Worm (Caenorhabditis elegans): Measurements from ENCODE around the gene irld-34.
A peak's percentile ranks its signal among the peaks of the same experiment; 100 is the strongest.

Gene irld-34

DNA sequence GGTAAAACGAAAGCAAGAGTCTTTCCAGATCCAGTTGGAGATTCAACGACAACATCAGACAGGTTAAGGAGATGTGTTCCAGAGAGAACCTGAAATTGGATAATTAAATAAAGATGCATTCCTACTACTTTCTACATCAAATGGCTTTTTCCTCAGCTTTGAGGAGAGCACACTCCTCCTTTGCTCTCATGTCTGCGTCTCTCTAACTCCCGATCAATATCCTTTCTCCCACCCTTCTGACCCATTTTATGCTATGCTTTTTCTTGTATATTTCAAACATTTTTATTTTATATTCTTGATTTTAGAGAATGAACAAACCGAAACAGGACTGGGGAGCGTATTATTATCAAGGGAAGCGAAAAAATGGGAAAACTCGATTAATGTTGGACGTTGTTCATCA lies 11.0 kb upstream of the irld-34 start, which contains the start of gene ZK512.11:
ZK512.11 (plus strand) TSS at position 301 of the 400 bp plus-strand sequence.
- TF ChIP-seq mml-1 (tag; optimal IDR thresholded peaks at IDR 0.05) (no peak), unc-39 (tag; optimal IDR thresholded peaks at IDR 0.05) (no peak), hmg-11 (tag; optimal IDR thresholded peaks at IDR 0.05) (peak; percentile 7), lin-39 (tag; optimal IDR thresholded peaks at IDR 0.05) (no peak), elt-3 (tag; optimal IDR thresholded peaks at IDR 0.05) (no peak), pha-4 (tag; optimal IDR thresholded peaks at IDR 0.05) (no peak), jun-1 (tag; optimal IDR thresholded peaks at IDR 0.05) (no peak), ceh-9 (tag; optimal IDR thresholded peaks at IDR 0.05) (no peak), nhr-11 (tag; optimal IDR thresholded peaks at IDR 0.05) (no peak), nhr-43 (tag; optimal IDR thresholded peaks at IDR 0.05; ENCODE audit: poor library complexity, severe bottlenecking) (no peak), mdl-1 (tag; optimal IDR thresholded peaks at IDR 0.05) (no peak), ZK546.5 (tag; optimal IDR thresholded peaks at IDR 0.05) (no peak), nfya-1 (tag; optimal IDR thresholded peaks at IDR 0.05; ENCODE audit: insufficient read depth) (peak; percentile 11)

ce11 chrIII:9144744-9145390 lies 10.0 kb upstream of the irld-34 start, which contains the start of the genes ZK512.2 and ZK512.4:
Gene ZK512.2, minus strand, starts transcription at chrIII:9144794.
Gene ZK512.4, plus strand, starts transcription at chrIII:9145340.
- no peak for TF ChIP-seq ZK546.5 (tag; optimal IDR thresholded peaks at IDR 0.05)
- TF ChIP-seq pha-4 (tag; optimal IDR thresholded peaks at IDR 0.05) = peak; percentile 52

DNA sequence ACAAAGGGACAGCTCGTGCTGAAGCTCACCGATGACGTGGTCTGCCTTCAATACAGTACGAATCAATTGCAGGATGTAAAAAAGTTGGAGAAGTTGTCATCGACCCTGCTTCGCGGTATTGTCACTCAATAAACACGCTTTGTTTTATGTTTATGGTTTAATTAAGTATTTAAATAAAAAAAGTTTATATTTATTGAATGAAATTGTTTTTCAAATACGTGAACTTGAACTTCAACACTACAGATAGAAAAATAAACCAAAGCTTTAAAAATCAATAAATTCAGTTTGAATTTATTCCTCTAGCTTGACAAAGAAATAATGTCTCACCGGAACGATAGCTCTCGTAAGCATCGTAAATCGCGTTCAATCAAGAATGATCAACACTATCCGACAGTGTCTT lies 9.1 kb upstream of the irld-34 start, which contains the start of gene ZK512.8:
ZK512.8 (plus strand) TSS at position 301 of the 400 bp plus-strand sequence.
- no peak for TF ChIP-seq ZK546.5 (tag; optimal IDR thresholded peaks at IDR 0.05)
- TF ChIP-seq mdl-1 (tag; optimal IDR thresholded peaks at IDR 0.05) = no peak
- TF ChIP-seq ceh-16 (tag; optimal IDR thresholded peaks at IDR 0.05) = no peak
- TF ChIP-seq egl-5 (tag; optimal IDR thresholded peaks at IDR 0.05) = no peak
- TF ChIP-seq ztf-11 (tag; optimal IDR thresholded peaks at IDR 0.05) = no peak
- no peak for TF ChIP-seq mml-1 (tag; optimal IDR thresholded peaks at IDR 0.05)
- TF ChIP-seq lin-39 (tag; optimal IDR thresholded peaks at IDR 0.05) = no peak
- no peak for TF ChIP-seq ceh-82 (tag; optimal IDR thresholded peaks at IDR 0.05)
- TF ChIP-seq unc-39 (tag; optimal IDR thresholded peaks at IDR 0.05) = no peak
- TF ChIP-seq nhr-25 (tag; optimal IDR thresholded peaks at IDR 0.05) = no peak

- no peak for TF ChIP-seq unc-62 (GFP tag; optimal IDR thresholded peaks at IDR 0.05)
- no peak for TF ChIP-seq nhr-12 (tag; optimal IDR thresholded peaks at IDR 0.05)
- no peak for TF ChIP-seq nhr-76 (tag; optimal IDR thresholded peaks at IDR 0.05)
- no peak for TF ChIP-seq ZK546.5 (tag; optimal IDR thresholded peaks at IDR 0.05)
Observed at ce11 chrIII:9149132-9149531, 5.7 kb upstream of the irld-34 start.

DNA sequence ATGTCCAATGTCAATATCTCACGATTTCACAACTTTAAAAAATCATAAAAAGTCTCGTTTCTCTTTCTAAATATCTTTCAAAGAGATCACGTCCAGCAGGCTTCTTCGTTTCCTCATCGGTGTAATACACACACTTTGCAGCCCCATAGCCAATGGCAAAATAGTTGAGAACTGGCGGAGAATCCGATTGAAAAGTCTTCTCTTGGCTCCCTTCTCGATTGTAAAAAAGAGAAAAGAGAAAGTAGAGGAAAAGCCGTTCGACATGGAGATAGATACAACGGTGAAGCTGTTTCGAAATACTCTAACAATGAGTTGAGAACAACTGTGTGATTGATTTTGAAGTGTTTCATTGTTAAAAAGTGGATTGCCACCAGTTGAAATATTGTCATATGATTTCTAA lies 3.1 kb upstream of the irld-34 start:
- TF ChIP-seq egl-5 (tag; optimal IDR thresholded peaks at IDR 0.05) (no peak), fos-1 (tag; optimal IDR thresholded peaks at IDR 0.05) (no peak), nfya-1 (tag; optimal IDR thresholded peaks at IDR 0.05; ENCODE audit: insufficient read depth) (peak; percentile 52), mdl-1 (tag; optimal IDR thresholded peaks at IDR 0.05) (no peak), ceh-9 (tag; optimal IDR thresholded peaks at IDR 0.05) (no peak), snpc-4 (tag; optimal IDR thresholded peaks at IDR 0.05) (no peak), nhr-237 (tag; optimal IDR thresholded peaks at IDR 0.05) (no peak), tbx-2 (tag; optimal IDR thresholded peaks at IDR 0.05) (no peak)

ce11 chrIII:9152950-9153349 lies 1.9 kb upstream of the irld-34 start:
- no peak for TF ChIP-seq lsy-12 (tag; optimal IDR thresholded peaks at IDR 0.05)
- no peak for TF ChIP-seq sea-2 (GFP tag; optimal IDR thresholded peaks at IDR 0.05)
- no peak for TF ChIP-seq nhr-28 (tag; optimal IDR thresholded peaks at IDR 0.05)
- TF ChIP-seq nhr-12 (tag; optimal IDR thresholded peaks at IDR 0.05) = no peak
- no peak for TF ChIP-seq elt-3 (tag; optimal IDR thresholded peaks at IDR 0.05)
- no peak for TF ChIP-seq ama-1 (optimal IDR thresholded peaks at IDR 0.05)
- TF ChIP-seq nhr-76 (tag; optimal IDR thresholded peaks at IDR 0.05) = no peak
- no peak for TF ChIP-seq elt-1 (tag; optimal IDR thresholded peaks at IDR 0.05)
- TF ChIP-seq skn-1 (tag; optimal IDR thresholded peaks at IDR 0.05) = no peak
- no peak for TF ChIP-seq nfya-1 (tag; optimal IDR thresholded peaks at IDR 0.05; ENCODE audit: insufficient read depth)
- TF ChIP-seq egl-27 (tag; optimal IDR thresholded peaks at IDR 0.05) = no peak
- no peak for TF ChIP-seq ztf-11 (tag; optimal IDR thresholded peaks at IDR 0.05)
- no peak for TF ChIP-seq eor-1 (tag; optimal IDR thresholded peaks at IDR 0.05)

All from whole organism, L3 larva.